Worm (Caenorhabditis elegans) whole organism, L3 larva: ENCODE data around the gene srz-1.

Source experiments
- ZK546.5 ChIP-seq: sonication (generic microtip); optimal IDR thresholded peaks from 2 replicates; lab custom pipeline; 2017; ENCODE audit warnings: missing biosample characterization, missing genetic modification characterization
- aly-2 ChIP-seq: fragments of 150-350 bp; optimal IDR thresholded peaks from 2 replicates; lab custom pipeline; 2014; ENCODE audit warnings: missing biosample characterization, missing genetic modification characterization
- ama-1 ChIP-seq: fragments of 150-350 bp; optimal IDR thresholded peaks from 2 replicates; lab custom pipeline; 2018
- ceh-16 ChIP-seq: sonication (generic microtip); optimal IDR thresholded peaks from 2 replicates; lab custom pipeline; 2017; ENCODE audit warnings: missing biosample characterization, missing genetic modification characterization
- ceh-28 ChIP-seq: fragments of 150-350 bp; optimal IDR thresholded peaks from 2 replicates; lab custom pipeline; 2014; ENCODE audit warnings: missing biosample characterization, missing genetic modification reagents, missing genetic modification characterization
- ceh-82 ChIP-seq: fragments of 150-350 bp; optimal IDR thresholded peaks from 2 replicates; lab custom pipeline; 2014; ENCODE audit warnings: missing biosample characterization, missing genetic modification characterization
- ceh-9 ChIP-seq: sonication (generic microtip); optimal IDR thresholded peaks from 2 replicates; lab custom pipeline; 2018; ENCODE audit warnings: missing biosample characterization, missing genetic modification characterization
- daf-12 ChIP-seq: fragments of 150-350 bp; optimal IDR thresholded peaks from 2 replicates; lab custom pipeline; 2014; ENCODE audit warnings: missing biosample characterization, missing genetic modification reagents, missing genetic modification characterization
- egl-5 ChIP-seq: fragments of 150-350 bp; optimal IDR thresholded peaks from 2 replicates; lab custom pipeline; 2017; ENCODE audit warnings: missing biosample characterization, missing genetic modification reagents, missing genetic modification characterization, inconsistent platforms
- elt-1 ChIP-seq: fragments of 150-350 bp; optimal IDR thresholded peaks from 2 replicates; lab custom pipeline; 2014; ENCODE audit warnings: missing biosample characterization, missing genetic modification characterization
- elt-2 ChIP-seq: sonication (generic microtip); optimal IDR thresholded peaks from 2 replicates; lab custom pipeline; 2016; ENCODE audit warnings: missing genetic modification reagents, mild to moderate bottlenecking, missing genetic modification characterization, missing compliant biosample characterization
- elt-3 ChIP-seq, 3 experiments: fragments of 150-350 bp in 1 of 3; sonication (generic microtip) in 2 of 3; optimal IDR thresholded peaks; 2 replicates in 2 of 3; 4 replicates in 1 of 3; lab custom pipeline; 2014 to 2017; ENCODE audit warnings: missing biosample characterization in 3 of 3, missing genetic modification characterization in 3 of 3
- eor-1 ChIP-seq, 2 experiments: fragments of 150-350 bp; optimal IDR thresholded peaks; 2 replicates each; lab custom pipeline; 2014 to 2018; ENCODE audit warnings: missing biosample characterization in 2 of 2, missing genetic modification characterization in 2 of 2
- fkh-10 ChIP-seq: sonication (generic microtip); optimal IDR thresholded peaks from 2 replicates; lab custom pipeline; 2017; ENCODE audit warnings: missing biosample characterization, missing genetic modification reagents, missing genetic modification characterization
- fkh-2 ChIP-seq: fragments of 150-350 bp; optimal IDR thresholded peaks from 2 replicates; lab custom pipeline; 2014; ENCODE audit warnings: missing biosample characterization, missing genetic modification reagents, missing genetic modification characterization
- hmg-11 ChIP-seq: sonication (generic microtip); optimal IDR thresholded peaks from 2 replicates; lab custom pipeline; 2016; ENCODE audit warnings: missing genetic modification characterization, missing compliant biosample characterization
- jun-1 ChIP-seq: fragments of 150-350 bp; optimal IDR thresholded peaks from 2 replicates; lab custom pipeline; 2014; ENCODE audit warnings: missing biosample characterization, missing genetic modification reagents, missing genetic modification characterization
- lin-39 ChIP-seq: fragments of 150-350 bp; optimal IDR thresholded peaks from 2 replicates; lab custom pipeline; 2018; ENCODE audit warnings: missing biosample characterization, missing genetic modification reagents, missing genetic modification characterization
- mdl-1 ChIP-seq: fragments of 150-350 bp; optimal IDR thresholded peaks from 2 replicates; lab custom pipeline; 2014; ENCODE audit warnings: missing biosample characterization, missing genetic modification characterization
- mml-1 ChIP-seq: fragments of 150-350 bp; sonication (generic microtip); optimal IDR thresholded peaks from 3 replicates; lab custom pipeline; 2014; ENCODE audit warnings: missing biosample characterization, missing genetic modification characterization
- nfya-1 ChIP-seq: sonication (generic microtip); optimal IDR thresholded peaks from 2 replicates; lab custom pipeline; 2017; ENCODE audit warnings: missing genetic modification characterization, mild to moderate bottlenecking, missing compliant biosample characterization, antibody characterized with exemption, moderate library complexity; ENCODE audit not compliant: insufficient read depth
- nhr-11 ChIP-seq: fragments of 150-350 bp; optimal IDR thresholded peaks from 2 replicates; lab custom pipeline; 2014; ENCODE audit warnings: missing biosample characterization, missing genetic modification characterization
- nhr-12 ChIP-seq: fragments of 150-350 bp; optimal IDR thresholded peaks from 2 replicates; lab custom pipeline; 2014; ENCODE audit warnings: missing biosample characterization, missing genetic modification characterization
- nhr-237 ChIP-seq: fragments of 150-350 bp; optimal IDR thresholded peaks from 2 replicates; lab custom pipeline; 2014; ENCODE audit warnings: missing biosample characterization, missing genetic modification characterization
- nhr-25 ChIP-seq: sonication (generic microtip); optimal IDR thresholded peaks from 2 replicates; lab custom pipeline; 2017; ENCODE audit warnings: missing biosample characterization, missing genetic modification characterization
- nhr-43 ChIP-seq: sonication (generic microtip); optimal IDR thresholded peaks from 2 replicates; lab custom pipeline; 2016; ENCODE audit warnings: mild to moderate bottlenecking, missing genetic modification characterization, missing compliant biosample characterization; ENCODE audit not compliant: poor library complexity, severe bottlenecking
- nhr-76 ChIP-seq: fragments of 150-350 bp; sonication (generic microtip); optimal IDR thresholded peaks from 5 replicates; lab custom pipeline; 2014; ENCODE audit warnings: missing biosample characterization, missing genetic modification characterization
- nhr-77 ChIP-seq: fragments of 150-350 bp; optimal IDR thresholded peaks from 2 replicates; lab custom pipeline; 2014; ENCODE audit warnings: missing biosample characterization, missing genetic modification characterization
- pha-4 ChIP-seq: fragments of 150-350 bp; optimal IDR thresholded peaks from 2 replicates; lab custom pipeline; 2014; ENCODE audit warnings: missing biosample characterization, missing genetic modification reagents, missing genetic modification characterization
- pqm-1 ChIP-seq: fragments of 150-350 bp; optimal IDR thresholded peaks from 2 replicates; lab custom pipeline; 2017; ENCODE audit warnings: missing biosample characterization, missing genetic modification characterization, inconsistent platforms
- sea-2 ChIP-seq: fragments of 150-350 bp; sonication (generic microtip); optimal IDR thresholded peaks from 4 replicates; lab custom pipeline; 2014; ENCODE audit warnings: missing biosample characterization, missing genetic modification reagents, missing genetic modification characterization
- skn-1 ChIP-seq: fragments of 150-350 bp; optimal IDR thresholded peaks from 2 replicates; lab custom pipeline; 2014; ENCODE audit warnings: missing biosample characterization, missing genetic modification characterization
- tbx-2 ChIP-seq: sonication (generic microtip); optimal IDR thresholded peaks from 2 replicates; lab custom pipeline; 2016; ENCODE audit warnings: mild to moderate bottlenecking, missing genetic modification characterization, missing compliant biosample characterization
- unc-39 ChIP-seq: sonication (generic microtip); optimal IDR thresholded peaks from 4 replicates; lab custom pipeline; 2017; ENCODE audit warnings: missing biosample characterization, missing genetic modification characterization
- unc-62 ChIP-seq: fragments of 150-350 bp; sonication (generic microtip); optimal IDR thresholded peaks from 4 replicates; lab custom pipeline; 2014; ENCODE audit warnings: missing biosample characterization, missing genetic modification reagents, missing genetic modification characterization
- zag-1 ChIP-seq: fragments of 150-350 bp; optimal IDR thresholded peaks from 2 replicates; lab custom pipeline; 2014; ENCODE audit warnings: missing biosample characterization, missing genetic modification characterization
- ztf-11 ChIP-seq: fragments of 150-350 bp; optimal IDR thresholded peaks from 2 replicates; lab custom pipeline; 2014; ENCODE audit warnings: missing biosample characterization, missing genetic modification characterization
- ztf-4 ChIP-seq: fragments of 150-350 bp; optimal IDR thresholded peaks from 2 replicates; lab custom pipeline; 2014; ENCODE audit warnings: missing biosample characterization, missing genetic modification characterization

srz-1 gene

ce11 chrV:16687227-16687626 is 11.6 kb downstream of the srz-1 start, which contains the start of gene srz-102:
Gene srz-102 (plus strand): TSS chrV:16687527.
- TF ChIP-seq ceh-82 = no peak
- TF ChIP-seq, all 47 proteins: peak for 0

- TF ChIP-seq ceh-9 (no peak), nhr-12 (tag; lab: Kevin White, UChicago) (no peak), elt-3 (tag; optimal IDR thresholded peaks at IDR 0.05; lab: Kevin White, UChicago) (no peak), ceh-28 (tag; lab: Kevin White, UChicago) (no peak), elt-2 (tag; lab: Kevin White, UChicago) (no peak), nhr-76 (no peak), nfya-1 (no peak), sea-2 (GFP tag; lab: Kevin White, UChicago) (no peak), mdl-1 (tag; lab: Kevin White, UChicago) (no peak), skn-1 (tag; lab: Kevin White, UChicago) (no peak), tbx-2 (no peak), fkh-2 (tag; lab: Kevin White, UChicago) (no peak), daf-12 (tag; lab: Kevin White, UChicago) (no peak), egl-5 (no peak), ama-1 (lab: Kevin White, UChicago) (no peak), ZK546.5 (tag; lab: Kevin White, UChicago) (no peak), zag-1 (no peak), aly-2 (no peak), ceh-82 (no peak), hmg-11 (tag; lab: Kevin White, UChicago) (no peak)
Measured at ce11 chrV:16692988-16693387, 17.3 kb downstream of the srz-1 start.

- TF ChIP-seq ceh-9 (no peak), daf-12 (tag; lab: Kevin White, UChicago) (no peak), ceh-28 (tag; lab: Kevin White, UChicago) (no peak), fkh-10 (GFP tag; lab: Kevin White, UChicago) (no peak), hmg-11 (tag; lab: Kevin White, UChicago) (no peak), mml-1 (tag; lab: Kevin White, UChicago) (no peak), ceh-16 (tag; lab: Kevin White, UChicago) (no peak), pqm-1 (tag; lab: Kevin White, UChicago) (no peak), ztf-4 (no peak), unc-62 (GFP tag; lab: Kevin White, UChicago) (no peak), lin-39 (tag; lab: Kevin White, UChicago) (no peak), eor-1 (tag; optimal IDR thresholded peaks at IDR 0.05; lab: Kevin White, UChicago) (no peak), ama-1 (lab: Kevin White, UChicago) (no peak), nhr-12 (tag; lab: Kevin White, UChicago) (no peak), ztf-11 (tag; lab: Kevin White, UChicago) (no peak), nfya-1 (no peak), unc-39 (tag; lab: Kevin White, UChicago) (no peak), elt-2 (tag; lab: Kevin White, UChicago) (no peak), ceh-82 (no peak), elt-1 (tag; lab: Kevin White, UChicago) (no peak)
Measured at ce11 chrV:16693732-16694131, 18.1 kb downstream of the srz-1 start, which contains the start of gene srw-42. Gene srw-42 (minus strand): TSS chrV:16693832.

ce11 chrV:16694538-16694937 is 18.9 kb downstream of the srz-1 start, which contains the start of gene srz-101:
Gene srz-101 (plus strand): TSS chrV:16694838.
- no peak for TF ChIP-seq nhr-12 (tag; lab: Kevin White, UChicago)
- TF ChIP-seq, all 47 proteins: peak for 0

ce11 chrV:16695499-16695898 is 19.8 kb downstream of the srz-1 start:
- TF ChIP-seq egl-5 (no peak), nfya-1 (no peak)

ce11 chrV:16697178-16697577 is 21.5 kb downstream of the srz-1 start, which contains the start of gene srw-41:
Gene srw-41 (plus strand): TSS chrV:16697478.
- TF ChIP-seq pqm-1 (tag; lab: Kevin White, UChicago) (no peak), nhr-43 (tag; lab: Kevin White, UChicago) (no peak), zag-1 (no peak), jun-1 (tag; lab: Kevin White, UChicago) (no peak), nhr-11 (no peak), tbx-2 (no peak), daf-12 (tag; lab: Kevin White, UChicago) (no peak), nhr-77 (tag; lab: Kevin White, UChicago) (no peak), fkh-2 (tag; lab: Kevin White, UChicago) (no peak), nhr-12 (tag; lab: Kevin White, UChicago) (no peak), nhr-237 (tag; lab: Kevin White, UChicago) (no peak), eor-1 (tag; optimal IDR thresholded peaks at IDR 0.05; lab: Kevin White, UChicago) (no peak), ztf-11 (tag; lab: Kevin White, UChicago) (no peak), unc-62 (GFP tag; lab: Kevin White, UChicago) (no peak), ama-1 (lab: Kevin White, UChicago) (no peak), ceh-82 (no peak), nhr-25 (tag; lab: Kevin White, UChicago) (no peak), pha-4 (tag; lab: Kevin White, UChicago) (no peak), nfya-1 (no peak), mml-1 (tag; lab: Kevin White, UChicago) (no peak)
